Worm (Caenorhabditis elegans): ENCODE results near the gene D1044.4.
A peak's percentile ranks its signal among the peaks of the same experiment; 100 is the strongest.

DNA sequence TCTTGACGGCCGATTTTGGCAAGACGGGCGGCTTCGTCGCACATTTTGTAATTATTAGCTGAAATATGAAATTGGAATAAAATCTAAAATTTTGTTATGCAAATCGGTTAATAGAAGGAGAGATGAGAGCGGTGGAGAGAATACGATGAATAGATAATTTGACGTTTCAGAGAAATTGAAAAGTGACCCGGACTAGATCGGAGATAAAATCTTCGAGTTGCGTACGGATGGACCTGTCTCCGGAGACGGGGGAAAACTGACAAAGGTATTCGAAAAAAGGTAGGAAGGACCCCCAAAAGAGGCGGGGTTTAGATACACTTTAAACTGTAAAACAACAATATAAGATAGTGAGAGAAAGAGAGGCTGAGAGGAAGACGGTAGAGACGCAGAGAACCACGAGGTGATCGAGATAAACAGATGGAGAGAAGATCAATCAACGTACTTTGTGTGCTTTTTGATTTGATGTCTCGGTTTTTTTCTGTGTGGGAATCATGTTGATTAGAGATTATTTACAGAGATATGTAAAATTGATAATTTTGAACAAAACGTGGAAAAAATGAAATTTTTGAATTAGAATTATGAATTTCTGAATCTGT is 30.3 kb upstream of the D1044.4 start, which contains the start of gene F09F7.6:
- no peak for TF ChIP-seq snpc-4 (tag; optimal IDR thresholded peaks at IDR 0.05)
- TF ChIP-seq nhr-67 (tag; optimal IDR thresholded peaks at IDR 0.05): no peak
- TF ChIP-seq fos-1 (tag; optimal IDR thresholded peaks at IDR 0.05): no peak
- peak; percentile 85 for TF ChIP-seq pha-4 (tag; optimal IDR thresholded peaks at IDR 0.05)
- TF ChIP-seq nhr-25 (tag; optimal IDR thresholded peaks at IDR 0.05): peak; percentile 75
